Worm (Caenorhabditis elegans): ENCODE measurements around the gene try-10.

The try-10 gene

DNA sequence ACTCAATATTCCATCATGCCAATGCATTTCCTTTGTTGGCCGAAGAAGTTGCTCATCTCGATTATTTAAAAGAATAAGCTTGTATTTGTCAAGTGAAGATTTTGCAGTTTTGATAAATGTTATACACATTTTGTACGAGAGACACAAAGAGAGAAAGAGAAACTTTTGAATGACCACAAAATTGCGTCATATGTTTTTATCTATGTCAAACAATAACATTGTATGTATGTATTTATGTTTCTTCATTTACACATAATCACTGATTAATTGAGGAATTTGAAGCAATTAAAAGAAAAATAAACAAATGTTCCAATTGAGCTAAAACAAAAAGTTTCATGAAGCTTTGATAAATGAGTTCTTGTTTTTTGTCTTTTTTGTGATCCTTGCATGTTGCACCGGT is 49.9 kb downstream of the try-10 start, which contains the start of gene hrg-9:
hrg-9 (minus strand) TSS at position 152 of the 400 bp plus-strand sequence.
- TF ChIP-seq fos-1 (tag; optimal IDR thresholded peaks at IDR 0.05) = peak; percentile 6
- TF ChIP-seq lsy-2 (tag; optimal IDR thresholded peaks at IDR 0.05) = peak in 1 of 2 experiments; percentile 33
- peak; percentile 3 for TF ChIP-seq crh-2 (tag; optimal IDR thresholded peaks at IDR 0.05)
- TF ChIP-seq unc-62 (GFP tag; optimal IDR thresholded peaks at IDR 0.05) = no peak
- peak; percentile 96 for TF ChIP-seq nhr-129 (tag; optimal IDR thresholded peaks at IDR 0.05)
- peak; percentile 34 for TF ChIP-seq nhr-25 (tag; optimal IDR thresholded peaks at IDR 0.05)

DNA sequence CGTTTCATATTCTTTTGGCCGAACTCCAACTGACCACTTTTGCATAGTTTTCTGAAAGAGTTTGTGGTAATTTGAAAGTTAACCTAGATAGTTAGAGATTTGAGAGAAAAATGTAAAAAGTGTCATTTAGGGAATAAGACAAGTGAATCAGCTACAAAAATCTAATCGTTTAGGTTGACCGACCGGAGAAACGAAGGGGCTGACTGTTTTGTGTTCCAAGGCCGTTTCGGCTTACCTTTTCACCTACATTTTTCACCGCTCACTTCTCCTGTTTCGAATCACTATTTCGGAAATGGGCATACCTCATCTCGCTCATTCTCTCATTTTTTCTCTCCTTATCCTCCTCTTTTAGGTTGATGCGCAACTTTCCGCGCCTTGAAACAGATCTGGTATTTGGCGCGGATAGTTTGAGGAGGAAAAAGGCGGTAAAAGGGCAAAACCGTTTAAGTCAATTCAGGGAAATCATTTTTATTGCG is 51.9 kb downstream of the try-10 start, which contains the start of gene mpst-7:
mpst-7 (minus strand) TSS at position 51 of the 476 bp plus-strand sequence.
- TF ChIP-seq fos-1 (tag; optimal IDR thresholded peaks at IDR 0.05) = peak; percentile 35
- TF ChIP-seq nhr-25 (tag; optimal IDR thresholded peaks at IDR 0.05) = peak; percentile 20
- TF ChIP-seq ceh-82 (tag; optimal IDR thresholded peaks at IDR 0.05) = no peak
